Fruit fly (Drosophila melanogaster) whole organism, prepupa: Measurements from ENCODE around the gene Bsg.

ENCODE experiments used
- dsx ChIP-seq: fragments of 200-800 bp; optimal IDR thresholded peaks from 3 replicates; lab custom pipeline; 2019; ENCODE audit warnings: missing biosample characterization, mild to moderate bottlenecking, missing genetic modification characterization, moderate library complexity; ENCODE audit not compliant: poor library complexity, severe bottlenecking
- eg ChIP-seq: fragments of 200-800 bp; sonication (Bioruptor generic); IDR thresholded peaks from 3 replicates; pipeline ENCODE4 v1.3.6; 2022; ENCODE audit warnings: missing biosample characterization, missing genetic modification characterization

DNA sequence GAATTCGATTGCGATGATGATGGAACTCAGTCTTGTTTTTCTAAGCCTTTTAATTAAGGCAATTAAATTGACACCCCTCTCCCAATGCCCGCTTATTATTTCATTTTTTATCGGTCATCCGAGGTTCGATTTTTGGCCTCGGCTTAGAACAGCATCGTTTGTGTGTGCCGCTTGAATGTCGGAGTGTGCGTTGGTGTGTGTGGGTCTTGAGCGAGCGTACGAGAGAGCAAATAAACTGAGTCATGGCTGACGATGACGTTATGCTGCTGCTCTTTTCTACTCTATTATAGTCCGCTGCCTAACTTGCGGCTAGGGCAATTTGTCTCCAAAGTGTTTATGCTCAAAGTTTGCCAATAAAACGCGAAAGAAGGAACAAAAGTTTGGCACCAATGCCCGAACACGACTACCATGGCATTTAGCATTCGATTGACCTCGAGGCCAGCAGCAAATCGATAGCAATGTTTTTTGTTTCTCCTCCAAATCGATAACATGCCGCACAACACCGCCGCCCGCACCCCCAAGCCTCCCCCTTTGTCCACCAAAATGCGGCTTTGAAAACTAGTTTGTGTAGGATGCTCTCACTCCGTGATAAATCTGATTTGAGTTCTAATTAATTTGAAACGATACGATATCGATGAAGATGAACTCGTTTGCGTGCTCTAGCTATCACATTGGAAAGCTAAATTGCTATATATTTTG lies 2.4 kb downstream of the Bsg start:
- TF ChIP-seq dsx (GFP tag; lab: Kevin White, UChicago) (no peak), eg (GFP tag; lab: Robert Waterston, UW) (no peak)
